Fruit fly (Drosophila melanogaster) S2 (cell line): ENCODE data around the gene sim.

ENCODE experiments used
- CG8478 ChIP-seq: fragments of >200 bp; optimal IDR thresholded peaks from 2 replicates; lab custom pipeline; 2018
- CTCF ChIP-seq, 2 experiments: fragments of >200 bp; optimal IDR thresholded peaks; 2 replicates each; lab custom pipeline; 2018

- TF ChIP-seq CTCF (optimal IDR thresholded peaks at IDR 0.05; lab: Kevin White, UChicago) (no peak), CG8478 (no peak)
These were observed 13.1 kb upstream of the sim start, which contains the start of gene Hsc70-2 for dm6 chr3R:13044459-13044858.
